Fruit fly (Drosophila melanogaster) whole organism, embryonic: ENCODE data around the gene ebo.

ENCODE experiments used
- Antp ChIP-seq: fragments of 200-800 bp; sonication (Bioruptor generic); optimal IDR thresholded peaks from 3 replicates; lab custom pipeline; 2016; ENCODE audit warnings: missing biosample characterization, missing genetic modification characterization
- Atf6 ChIP-seq: fragments of 200-800 bp; sonication (Bioruptor generic); IDR thresholded peaks from 2 replicates; pipeline ENCODE4 v1.3.6; 2022; ENCODE audit warnings: missing biosample characterization, missing genetic modification characterization
- CG1024 ChIP-seq: fragments of 200-800 bp; sonication (Bioruptor generic); IDR thresholded peaks from 2 replicates; pipeline ENCODE4 v1.3.6; 2022; ENCODE audit warnings: missing biosample characterization, missing genetic modification characterization
- CG10565 ChIP-seq: fragments of 200-800 bp; sonication (Bioruptor generic); optimal IDR thresholded peaks from 3 replicates; lab custom pipeline; 2016; ENCODE audit warnings: missing biosample characterization, mild to moderate bottlenecking, missing genetic modification characterization
- CG14441 ChIP-seq: fragments of 200-800 bp; sonication (Bioruptor generic); IDR thresholded peaks from 2 replicates; pipeline ENCODE4 v1.3.6; 2022; ENCODE audit warnings: missing biosample characterization, missing genetic modification characterization
- CG14710 ChIP-seq: fragments of 200-800 bp; sonication (Bioruptor generic); optimal IDR thresholded peaks from 3 replicates; lab custom pipeline; 2019; ENCODE audit warnings: missing biosample characterization, mild to moderate bottlenecking, missing genetic modification characterization, moderate library complexity
- CG15696 ChIP-seq: fragments of 200-800 bp; sonication (Bioruptor generic); optimal IDR thresholded peaks from 2 replicates; lab custom pipeline; 2019; ENCODE audit warnings: missing biosample characterization, mild to moderate bottlenecking, missing genetic modification characterization, moderate library complexity
- CG1603 ChIP-seq: fragments of 200-800 bp; sonication (Bioruptor generic); optimal IDR thresholded peaks from 2 replicates; lab custom pipeline; 2019; ENCODE audit warnings: missing biosample characterization, mild to moderate bottlenecking, missing genetic modification characterization, moderate library complexity
- CG16813 ChIP-seq: fragments of 200-800 bp; sonication (Bioruptor generic); IDR thresholded peaks from 3 replicates; pipeline ENCODE4 v1.3.6; 2022; ENCODE audit warnings: missing biosample characterization, missing genetic modification characterization; ENCODE audit not compliant: partially characterized antibody
- CG16815 ChIP-seq: fragments of 200-800 bp; sonication (Bioruptor generic); optimal IDR thresholded peaks from 3 replicates; lab custom pipeline; 2017; ENCODE audit warnings: missing biosample characterization, mild to moderate bottlenecking, missing genetic modification characterization
- CG17612 ChIP-seq: fragments of 200-800 bp; sonication (Bioruptor generic); IDR thresholded peaks from 2 replicates; pipeline ENCODE4 v1.3.6; 2022; ENCODE audit warnings: missing biosample characterization, missing genetic modification characterization
- CG18262 ChIP-seq: fragments of 200-800 bp; optimal IDR thresholded peaks from 3 replicates; lab custom pipeline; 2019; ENCODE audit warnings: missing biosample characterization, mild to moderate bottlenecking, missing genetic modification characterization, moderate library complexity
- CG2889 ChIP-seq: fragments of 200-800 bp; sonication (Bioruptor generic); IDR thresholded peaks from 3 replicates; pipeline ENCODE4 v1.3.6; 2022; ENCODE audit warnings: missing biosample characterization, missing genetic modification characterization
- CG31441 ChIP-seq: fragments of 200-800 bp; sonication (Bioruptor generic); IDR thresholded peaks from 2 replicates; pipeline ENCODE4 v1.3.6; 2022; ENCODE audit warnings: missing biosample characterization, missing genetic modification characterization
- CG3281 ChIP-seq: fragments of 200-800 bp; sonication (Bioruptor generic); optimal IDR thresholded peaks from 3 replicates; lab custom pipeline; 2017; ENCODE audit warnings: missing biosample characterization, mild to moderate bottlenecking, missing genetic modification characterization
- CG3407 ChIP-seq: fragments of 200-800 bp; sonication (Bioruptor generic); optimal IDR thresholded peaks from 2 replicates; lab custom pipeline; 2018; ENCODE audit warnings: missing biosample characterization, mild to moderate bottlenecking, missing genetic modification characterization
- CG4730 ChIP-seq: fragments of 200-800 bp; sonication (Bioruptor generic); IDR thresholded peaks from 2 replicates; pipeline ENCODE4 v1.3.6; 2022; ENCODE audit warnings: missing biosample characterization, missing genetic modification characterization
- CG7839 ChIP-seq: fragments of 200-800 bp; sonication (Bioruptor generic); optimal IDR thresholded peaks from 3 replicates; lab custom pipeline; 2018; ENCODE audit warnings: missing biosample characterization, mild to moderate bottlenecking, missing genetic modification characterization, moderate library complexity
- CTCF ChIP-seq: fragments of 200-800 bp; sonication (Bioruptor generic); optimal IDR thresholded peaks from 2 replicates; lab custom pipeline; 2017; ENCODE audit warnings: missing biosample characterization, mild to moderate bottlenecking, missing genetic modification characterization, moderate library complexity
- D ChIP-seq, 2 experiments: fragments of 200-800 bp in 1 of 2; fragments of >200 bp in 1 of 2; sonication (Bioruptor generic) in 1 of 2; optimal IDR thresholded peaks; 2 replicates in 1 of 2; 3 replicates in 1 of 2; lab custom pipeline; 2017; ENCODE audit warnings: mild to moderate bottlenecking in 1 of 2, missing biosample characterization in 1 of 2, missing genetic modification characterization in 1 of 2, missing genetic modification reagents in 1 of 2
- Deaf1 ChIP-seq: fragments of 200-800 bp; optimal IDR thresholded peaks from 3 replicates; lab custom pipeline; 2019; ENCODE audit warnings: missing biosample characterization, mild to moderate bottlenecking, missing genetic modification characterization, moderate library complexity
- Drgx ChIP-seq: fragments of 200-800 bp; sonication (Bioruptor generic); IDR thresholded peaks from 2 replicates; pipeline ENCODE4 v1.3.6; 2022; ENCODE audit warnings: missing biosample characterization, missing genetic modification characterization
- Gug ChIP-seq: fragments of 200-800 bp; sonication (Bioruptor generic); IDR thresholded peaks from 4 replicates; pipeline ENCODE4 v1.3.6; 2022; ENCODE audit warnings: missing biosample characterization, missing genetic modification characterization
- Hmr ChIP-seq: fragments of 200-800 bp; sonication (Bioruptor generic); optimal IDR thresholded peaks from 3 replicates; lab custom pipeline; 2017; ENCODE audit warnings: mild to moderate bottlenecking, missing biosample characterization, missing genetic modification reagents, missing genetic modification characterization
- Med ChIP-seq: fragments of 200-800 bp; sonication (Bioruptor generic); peaks from one replicate; lab custom pipeline; 2016; ENCODE audit warnings: missing biosample characterization, missing genetic modification characterization, mild to moderate bottlenecking, inconsistent platforms, moderate library complexity
- Opbp ChIP-seq: fragments of 200-800 bp; sonication (Bioruptor generic); IDR thresholded peaks from 3 replicates; pipeline ENCODE4 v1.3.6; 2022; ENCODE audit warnings: missing biosample characterization, missing genetic modification characterization; ENCODE audit not compliant: partially characterized antibody
- Pdp1 ChIP-seq, 2 experiments: fragments of 200-800 bp; sonication (Bioruptor generic); optimal IDR thresholded peaks; 3 replicates each; lab custom pipeline; 2016; ENCODE audit warnings: missing biosample characterization in 2 of 2, missing genetic modification characterization in 2 of 2, mild to moderate bottlenecking in 1 of 2, moderate library complexity in 1 of 2
- Side ChIP-seq: fragments of 200-800 bp; sonication (Bioruptor generic); optimal IDR thresholded peaks from 2 replicates; lab custom pipeline; 2016; ENCODE audit warnings: missing biosample characterization, missing genetic modification characterization
- Sox100B ChIP-seq: fragments of 200-800 bp; sonication (Bioruptor generic); optimal IDR thresholded peaks from 3 replicates; lab custom pipeline; 2018; ENCODE audit warnings: missing biosample characterization, mild to moderate bottlenecking, missing genetic modification characterization
- ase ChIP-seq: fragments of 200-800 bp; sonication (Bioruptor generic); IDR thresholded peaks from 3 replicates; pipeline ENCODE4 v1.3.6; 2022; ENCODE audit warnings: missing biosample characterization, missing genetic modification characterization
- bbx ChIP-seq: fragments of 200-800 bp; sonication (Bioruptor generic); IDR thresholded peaks from 2 replicates; pipeline ENCODE4 v1.3.6; 2022; ENCODE audit warnings: missing biosample characterization, missing genetic modification characterization; ENCODE audit not compliant: partially characterized antibody
- cg ChIP-seq: fragments of 200-800 bp; sonication (Bioruptor generic); optimal IDR thresholded peaks from 3 replicates; lab custom pipeline; 2019; ENCODE audit warnings: missing biosample characterization, mild to moderate bottlenecking, missing genetic modification characterization, moderate library complexity
- chinmo ChIP-seq: fragments of 200-800 bp; sonication (Bioruptor generic); IDR thresholded peaks from 4 replicates; pipeline ENCODE4 v1.3.6; 2022; ENCODE audit warnings: missing biosample characterization, missing genetic modification characterization; ENCODE audit not compliant: partially characterized antibody
- ci ChIP-seq: fragments of 200-800 bp; sonication (Bioruptor generic); IDR thresholded peaks from 3 replicates; pipeline ENCODE4 v1.3.6; 2022; ENCODE audit warnings: missing biosample characterization, missing genetic modification characterization
- ftz-f1 ChIP-seq: fragments of 200-800 bp; sonication (Bioruptor generic); optimal IDR thresholded peaks from 2 replicates; lab custom pipeline; 2016; ENCODE audit warnings: missing biosample characterization, missing genetic modification characterization
- gcm ChIP-seq: fragments of 200-800 bp; sonication (Bioruptor generic); optimal IDR thresholded peaks from 2 replicates; lab custom pipeline; 2019; ENCODE audit warnings: missing biosample characterization, mild to moderate bottlenecking, missing genetic modification characterization, moderate library complexity
- gt ChIP-seq: fragments of 200-800 bp; sonication (Bioruptor generic); IDR thresholded peaks from 2 replicates; pipeline ENCODE4 v1.3.6; 2022; ENCODE audit warnings: missing biosample characterization, missing genetic modification characterization
- hkb ChIP-seq, 2 experiments: fragments of 200-800 bp in 1 of 2; fragments of >200 bp in 1 of 2; sonication (Bioruptor generic) in 1 of 2; IDR thresholded peaks in 1 of 2; optimal IDR thresholded peaks in 1 of 2; 2 replicates each; pipeline versions ENCODE4 v1.3.6 to Lab custom; 2017 to 2022; ENCODE audit warnings: missing biosample characterization in 1 of 2, missing genetic modification characterization in 1 of 2
- ken ChIP-seq: fragments of 200-800 bp; sonication (Bioruptor generic); IDR thresholded peaks from 3 replicates; pipeline ENCODE4 v1.3.6; 2022; ENCODE audit warnings: missing biosample characterization, missing genetic modification characterization
- mirr ChIP-seq: fragments of 200-800 bp; sonication (Bioruptor generic); optimal IDR thresholded peaks from 3 replicates; lab custom pipeline; 2018; ENCODE audit warnings: missing biosample characterization, mild to moderate bottlenecking, missing genetic modification characterization
- mld ChIP-seq: fragments of 200-800 bp; sonication (Bioruptor generic); IDR thresholded peaks from 3 replicates; pipeline ENCODE4 v1.3.6; 2022; ENCODE audit warnings: missing biosample characterization, missing genetic modification characterization; ENCODE audit not compliant: partially characterized antibody
- pros ChIP-seq: fragments of 200-800 bp; sonication (Bioruptor generic); optimal IDR thresholded peaks from 3 replicates; lab custom pipeline; 2019; ENCODE audit warnings: missing biosample characterization, mild to moderate bottlenecking, missing genetic modification characterization, moderate library complexity
- sens ChIP-seq: fragments of 200-800 bp; sonication (Bioruptor generic); peaks from one replicate; lab custom pipeline; 2016; ENCODE audit warnings: missing biosample characterization, missing genetic modification characterization
- sim ChIP-seq: fragments of 200-800 bp; sonication (Bioruptor generic); IDR thresholded peaks from 2 replicates; pipeline ENCODE4 v1.3.6; 2022; ENCODE audit warnings: missing biosample characterization, missing genetic modification characterization
- sug ChIP-seq: fragments of 200-800 bp; optimal IDR thresholded peaks from 2 replicates; lab custom pipeline; 2019; ENCODE audit warnings: missing biosample characterization, mild to moderate bottlenecking, missing genetic modification characterization, moderate library complexity
- tgo ChIP-seq: fragments of 200-800 bp; sonication (Bioruptor generic); IDR thresholded peaks from 3 replicates; pipeline ENCODE4 v1.3.6; 2022; ENCODE audit warnings: missing biosample characterization, missing genetic modification characterization
- wek ChIP-seq: fragments of 200-800 bp; sonication (Bioruptor generic); optimal IDR thresholded peaks from 3 replicates; lab custom pipeline; 2018; ENCODE audit warnings: missing biosample characterization, mild to moderate bottlenecking, missing genetic modification characterization, moderate library complexity
- zen2 ChIP-seq: fragments of 200-800 bp; sonication (Bioruptor generic); IDR thresholded peaks from 3 replicates; pipeline ENCODE4 v1.3.6; 2022; ENCODE audit warnings: missing biosample characterization, missing genetic modification characterization; ENCODE audit not compliant: partially characterized antibody

ebo gene

dm6 chrX:463934-464333 is 12.4 kb downstream of the ebo start (continued):
- TF ChIP-seq CG15696 (tag; lab: Kevin White, UChicago) (peak; percentile 15), sens (peak; percentile 75)

dm6 chrX:460447-460846 is 15.9 kb downstream of the ebo start, which contains the start of gene ase:
TSS of gene ase (plus strand) at chrX:460747.
- TF ChIP-seq Side (no peak), sens (peak; percentile 12), CG4730 (GFP tag; lab: Robert Waterston, UW) (no peak), chinmo (GFP tag; lab: Robert Waterston, UW) (no peak), ftz-f1 (no peak), bbx (GFP tag; lab: Robert Waterston, UW) (no peak), CG18262 (tag; lab: Kevin White, UChicago) (no peak), mld (GFP tag; lab: Robert Waterston, UW) (no peak), gt (GFP tag; lab: Robert Waterston, UW) (no peak), Antp (GFP tag; lab: Kevin White, UChicago) (no peak), Drgx (GFP tag; lab: Robert Waterston, UW) (no peak), mirr (GFP tag; lab: Kevin White, UChicago) (no peak), CG14441 (GFP tag; lab: Robert Waterston, UW) (no peak), ase (GFP tag; lab: Robert Waterston, UW) (peak; percentile 39; the same call in 1 of the 3 replicates), D (optimal IDR thresholded peaks at IDR 0.05; lab: Kevin White, UChicago) (no peak), D (GFP tag; optimal IDR thresholded peaks at IDR 0.05; lab: Kevin White, UChicago) (no peak), Gug (GFP tag; lab: Robert Waterston, UW) (no peak), sim (GFP tag; lab: Robert Waterston, UW) (no peak), Deaf1 (tag; lab: Kevin White, UChicago) (no peak), cg (GFP tag; lab: Kevin White, UChicago) (peak; percentile 32), CG16815 (no peak), wek (GFP tag; lab: Kevin White, UChicago) (no peak), pros (GFP tag; lab: Kevin White, UChicago) (peak; percentile 24), Med (GFP tag; lab: Kevin White, UChicago) (no peak), Opbp (GFP tag; lab: Robert Waterston, UW) (no peak), CG2889 (GFP tag; lab: Robert Waterston, UW) (no peak), CG10565 (GFP tag; lab: Kevin White, UChicago) (no peak), CG3407 (GFP tag; lab: Kevin White, UChicago) (no peak), CG1024 (no peak), CG16813 (GFP tag; lab: Robert Waterston, UW) (no peak)

- no peak for TF ChIP-seq ci (GFP tag; lab: Robert Waterston, UW)
- no peak for TF ChIP-seq sug (tag; lab: Kevin White, UChicago)
- TF ChIP-seq CG10565 (GFP tag; lab: Kevin White, UChicago), result no peak
- peak; percentile 9 for TF ChIP-seq Sox100B (GFP tag; lab: Kevin White, UChicago)
- peak; percentile 34 for TF ChIP-seq gcm (GFP tag; lab: Kevin White, UChicago)
- TF ChIP-seq sens, result peak; percentile 61
- no peak for TF ChIP-seq CG1603 (tag; lab: Kevin White, UChicago)
- TF ChIP-seq CG31441, result peak; percentile 53
- no peak for TF ChIP-seq Atf6
- no peak for TF ChIP-seq CG17612 (GFP tag; lab: Robert Waterston, UW)
- TF ChIP-seq CG3281, result no peak
- no peak for TF ChIP-seq zen2 (GFP tag; lab: Robert Waterston, UW)
- TF ChIP-seq CG2889 (GFP tag; lab: Robert Waterston, UW), result no peak
- TF ChIP-seq ken (GFP tag; lab: Robert Waterston, UW), result no peak
- no peak for TF ChIP-seq CTCF (GFP tag; lab: Kevin White, UChicago)
- TF ChIP-seq CG7839, result peak; percentile 44
- no peak for TF ChIP-seq Pdp1 (GFP tag; optimal IDR thresholded peaks at IDR 0.05; lab: Kevin White, UChicago)
- TF ChIP-seq Hmr (GFP tag; lab: Kevin White, UChicago), result no peak
- TF ChIP-seq tgo (GFP tag; lab: Robert Waterston, UW), result no peak
- peak; percentile 74 for TF ChIP-seq CG14710
- no peak for TF ChIP-seq hkb (optimal IDR thresholded peaks at IDR 0.05; lab: Kevin White, UChicago)
- TF ChIP-seq hkb (GFP tag; IDR thresholded peaks at IDR 0.05; lab: Robert Waterston, UW), result no peak
Observed at dm6 chrX:457803-458202, 18.6 kb downstream of the ebo start.
